Worm (Caenorhabditis elegans) whole organism, mixed stage, embryonic: Measurements from ENCODE around the gene C05B5.12.

Experiments
- elt-1 ChIP-seq: sonication (generic microtip); optimal IDR thresholded peaks from 2 replicates; lab custom pipeline; 2017; ENCODE audit warnings: missing genetic modification characterization, mild to moderate bottlenecking, missing compliant biosample characterization, antibody characterized with exemption, moderate library complexity, borderline replicate concordance; ENCODE audit not compliant: insufficient read depth
- mep-1 ChIP-seq: fragments of 150-350 bp; optimal IDR thresholded peaks from 2 replicates; lab custom pipeline; 2017; ENCODE audit warnings: missing biosample characterization, missing genetic modification reagents, missing genetic modification characterization, inconsistent platforms
- mls-2 ChIP-seq: sonication (generic microtip); optimal IDR thresholded peaks from 2 replicates; lab custom pipeline; 2016; ENCODE audit warnings: mild to moderate bottlenecking, missing genetic modification characterization, moderate library complexity, missing compliant biosample characterization
- nhr-237 ChIP-seq: fragments of 150-350 bp; optimal IDR thresholded peaks from 2 replicates; lab custom pipeline; 2014; ENCODE audit warnings: missing biosample characterization, missing genetic modification characterization
- unc-39 ChIP-seq: fragments of 150-350 bp; optimal IDR thresholded peaks from 2 replicates; lab custom pipeline; 2014; ENCODE audit warnings: missing biosample characterization, missing genetic modification characterization
- unc-62 ChIP-seq: fragments of 150-350 bp; optimal IDR thresholded peaks from 2 replicates; lab custom pipeline; 2014; ENCODE audit warnings: missing biosample characterization, missing genetic modification reagents, missing genetic modification characterization
- ztf-11 ChIP-seq: fragments of 150-350 bp; optimal IDR thresholded peaks from 2 replicates; lab custom pipeline; 2014; ENCODE audit warnings: missing biosample characterization, missing genetic modification characterization

- TF ChIP-seq nhr-237, result no peak
- no peak for TF ChIP-seq mls-2 (tag; lab: Kevin White, UChicago)
- no peak for TF ChIP-seq unc-62 (GFP tag; lab: Kevin White, UChicago)
- no peak for TF ChIP-seq mep-1 (tag; lab: Kevin White, UChicago)
- no peak for TF ChIP-seq ztf-11
- TF ChIP-seq elt-1 (tag; lab: Kevin White, UChicago), result no peak
- TF ChIP-seq unc-39 (tag; lab: Kevin White, UChicago), result no peak
Observed at ce11 chrIII:10012136-10012535, 25.0 kb downstream of the C05B5.12 start, which contains the start of gene C05B5.16.
